Worm (Caenorhabditis elegans) whole organism, L4/young adult: ENCODE measurements around the gene K11H3.8.

Experiments used
- W03F9.2 ChIP-seq: fragments of 150-350 bp; optimal IDR thresholded peaks from 2 replicates; lab custom pipeline; 2014; ENCODE audit warnings: missing biosample characterization, missing genetic modification characterization
- him-1 ChIP-seq: sonication (generic microtip); optimal IDR thresholded peaks from 2 replicates; lab custom pipeline; 2016; ENCODE audit warnings: missing genotype, missing genetic modification reagents, missing genetic modification characterization, missing compliant biosample characterization

DNA sequence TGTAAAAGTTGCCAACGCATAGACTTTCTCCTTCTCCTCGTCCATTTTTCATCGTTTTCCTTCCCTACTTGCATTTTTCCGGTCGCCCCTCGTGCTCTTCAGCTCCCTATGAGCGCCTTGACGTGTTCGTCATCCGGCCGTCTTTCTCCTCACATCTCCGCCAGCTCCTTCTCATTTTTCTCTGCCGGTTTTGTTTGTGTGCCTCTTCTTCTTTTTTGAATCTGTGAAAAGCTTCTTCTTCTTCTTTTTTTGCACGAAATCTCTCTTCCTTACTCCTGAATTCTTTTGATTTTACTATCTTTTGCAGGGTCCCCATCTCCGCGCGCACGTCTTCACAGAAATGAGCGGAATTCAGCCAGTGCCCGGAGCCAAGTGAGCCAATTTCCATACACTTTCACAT is 16.6 kb downstream of the K11H3.8 start, which contains the start of gene K11H3.3:
- no peak for TF ChIP-seq him-1 (tag; lab: Kevin White, UChicago)
- TF ChIP-seq W03F9.2, result no peak
